Fruit fly (Drosophila melanogaster) whole organism, larva: ENCODE data around the gene axed.

Experiments used
- noc ChIP-seq: fragments of 200-800 bp; sonication (Bioruptor generic); optimal IDR thresholded peaks from 3 replicates; lab custom pipeline; 2019; ENCODE audit warnings: missing biosample characterization, mild to moderate bottlenecking, missing genetic modification characterization, moderate library complexity

axed gene

DNA sequence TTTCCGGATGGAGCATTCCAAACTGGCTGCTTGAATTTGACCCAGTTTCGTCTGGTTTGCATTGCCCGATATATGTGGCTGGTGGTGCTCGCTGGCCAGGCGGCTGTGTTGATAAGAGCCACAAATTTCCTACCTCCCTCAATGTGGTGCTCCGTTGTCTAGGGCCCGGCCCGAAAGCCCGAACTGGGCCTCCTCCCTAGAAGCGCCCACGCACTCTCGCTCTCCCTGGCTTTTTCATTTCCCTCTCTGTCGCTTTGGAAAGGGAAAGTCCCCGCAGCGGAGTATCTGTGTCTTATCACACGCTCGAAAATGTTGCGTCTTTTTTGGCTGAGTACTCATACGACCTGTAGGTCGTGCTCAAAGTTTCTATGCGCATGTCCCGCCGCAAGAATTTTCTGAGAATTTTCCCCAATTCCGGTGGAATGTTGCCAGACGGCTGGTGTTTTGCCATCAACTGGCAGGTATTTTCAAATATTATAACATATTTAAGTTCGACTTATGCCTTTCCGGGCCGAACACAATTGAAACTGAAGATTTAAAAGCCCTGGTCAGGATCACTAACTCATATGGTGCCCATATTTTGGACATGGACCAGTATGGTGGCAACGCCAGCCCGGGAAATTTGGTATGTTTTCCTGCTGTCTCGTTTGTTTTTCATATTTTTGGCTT lies at the start of gene axed:
TSS of gene axed (plus strand) at position 442 of the 669 bp plus-strand sequence.
- TF ChIP-seq noc (tag; lab: Kevin White, UChicago): no peak

DNA sequence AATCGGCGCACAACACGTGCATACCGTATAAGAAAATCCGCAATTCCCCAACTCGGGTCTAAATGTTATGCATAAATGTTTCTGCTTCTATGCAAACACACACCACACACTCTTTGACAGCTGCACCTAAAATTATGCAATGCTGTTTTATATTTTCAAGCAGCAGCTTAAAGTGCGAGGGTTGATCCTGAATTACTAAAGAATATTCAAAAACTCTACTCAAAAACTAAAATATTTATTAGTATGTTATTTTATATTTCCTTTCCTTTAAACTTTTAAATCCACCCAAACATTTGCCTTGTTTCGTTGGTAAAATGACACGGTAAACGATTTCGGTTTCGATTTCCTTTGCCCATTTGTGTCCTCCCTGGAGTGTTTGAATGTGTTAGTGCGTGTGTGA lies 48.1 kb upstream of the axed start:
- no peak for TF ChIP-seq noc (tag; lab: Kevin White, UChicago)

DNA sequence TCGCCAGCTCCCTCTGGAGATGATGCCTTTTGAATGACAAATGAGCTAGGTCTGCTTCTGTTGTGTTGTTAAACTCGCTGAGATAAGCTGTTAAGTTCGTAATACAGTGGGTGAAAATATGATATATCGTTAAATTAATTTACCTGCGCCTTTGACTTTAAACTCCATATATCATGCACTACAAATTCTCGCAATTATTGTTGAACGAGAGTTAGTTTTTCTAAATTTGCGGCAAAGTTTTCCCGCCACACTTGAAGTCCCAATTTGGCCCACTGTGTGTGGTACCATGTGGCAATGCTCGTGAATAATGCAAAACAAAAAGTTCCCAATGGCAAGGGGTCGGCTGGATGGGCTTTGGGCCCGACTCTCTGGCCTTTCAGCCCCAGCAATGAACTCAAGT lies 32.4 kb upstream of the axed start:
- TF ChIP-seq noc (tag; lab: Kevin White, UChicago): no peak

DNA sequence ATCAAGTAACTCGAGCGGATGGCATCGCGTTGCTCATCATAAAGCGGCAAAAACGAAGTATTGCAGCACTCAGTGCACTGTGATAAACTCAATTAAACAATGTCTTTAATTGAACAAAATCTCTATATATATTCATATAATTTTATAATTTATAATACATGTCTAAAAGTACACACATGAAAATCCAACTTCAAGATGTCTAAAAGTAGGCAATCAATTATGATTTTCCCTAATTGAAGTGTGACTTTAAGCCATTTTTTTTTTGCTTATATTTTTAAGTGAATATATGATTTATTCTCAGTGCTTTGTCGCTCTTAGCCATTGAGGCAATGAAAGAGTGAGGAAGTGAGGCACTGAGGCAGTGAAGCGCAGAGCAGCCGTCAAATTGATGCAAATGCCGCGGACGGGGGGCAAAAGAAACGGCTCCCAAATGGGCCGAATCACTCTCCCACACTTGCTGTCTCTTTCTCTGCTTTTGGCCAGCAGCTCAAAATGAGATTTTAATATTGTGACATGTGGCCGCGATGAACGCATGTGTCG lies 31.7 kb upstream of the axed start:
- no peak for TF ChIP-seq noc (tag; lab: Kevin White, UChicago)

DNA sequence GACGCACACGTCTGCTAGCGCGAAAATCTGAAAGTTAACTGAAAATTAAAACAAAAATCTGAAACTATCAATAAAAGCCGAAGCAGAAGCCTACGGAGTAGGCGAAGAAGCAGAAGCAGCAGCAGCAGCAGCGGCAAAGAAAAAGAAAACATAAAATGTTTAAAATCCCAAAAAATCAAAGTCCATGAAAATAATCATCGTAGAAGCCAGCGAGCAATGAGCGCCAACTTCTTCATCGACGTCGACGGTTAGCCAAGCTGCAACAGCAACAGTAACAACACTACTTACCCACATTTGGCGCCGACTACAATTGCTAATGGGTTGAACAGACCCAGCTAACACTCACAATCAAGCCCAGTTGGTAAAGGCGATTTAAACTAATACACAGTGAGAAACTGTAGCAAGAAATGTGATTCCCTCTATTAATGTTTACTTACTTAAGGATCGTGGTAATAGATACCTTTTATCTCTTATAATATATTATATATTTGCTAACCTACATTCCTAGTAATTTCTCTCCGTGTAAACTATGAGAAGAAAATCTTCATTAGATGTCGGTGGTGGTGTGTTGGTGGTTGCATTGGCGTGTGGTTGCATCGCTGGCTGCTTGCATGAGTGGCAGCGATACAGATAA lies 19.6 kb upstream of the axed start, which contains the start of gene jv:
TSS of gene jv (minus strand) at position 51 of the 634 bp plus-strand sequence.
- no peak for TF ChIP-seq noc (tag; lab: Kevin White, UChicago)

DNA sequence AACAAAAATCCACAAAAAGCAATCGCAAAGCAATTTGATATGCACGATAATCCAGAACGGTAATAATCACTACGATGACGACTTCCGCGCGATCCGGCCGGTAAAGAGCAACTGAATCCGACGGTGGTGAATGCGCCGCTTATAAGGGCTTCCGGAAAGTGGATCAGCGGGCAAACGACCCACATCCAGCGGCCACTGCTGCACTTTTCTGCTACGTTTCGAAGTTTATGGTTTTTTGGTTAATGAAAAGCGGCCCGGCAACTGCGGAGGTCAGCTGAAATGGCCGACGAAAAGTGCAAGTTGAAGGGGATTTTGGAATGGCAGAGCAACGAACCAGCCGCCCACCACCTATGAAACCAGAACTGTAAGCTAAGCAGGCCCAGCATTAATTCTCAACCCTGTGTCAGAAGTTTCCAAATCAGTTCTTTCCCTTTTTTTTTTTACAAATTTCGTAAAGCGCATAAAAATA lies 5.8 kb upstream of the axed start, which contains the start of the genes ndl and Rexo5:
TSS of gene ndl (minus strand) at position 101 of the 469 bp plus-strand sequence.
TSS of gene Rexo5 (plus strand) at position 419 of the 469 bp plus-strand sequence.
- no peak for TF ChIP-seq noc (tag; lab: Kevin White, UChicago)

DNA sequence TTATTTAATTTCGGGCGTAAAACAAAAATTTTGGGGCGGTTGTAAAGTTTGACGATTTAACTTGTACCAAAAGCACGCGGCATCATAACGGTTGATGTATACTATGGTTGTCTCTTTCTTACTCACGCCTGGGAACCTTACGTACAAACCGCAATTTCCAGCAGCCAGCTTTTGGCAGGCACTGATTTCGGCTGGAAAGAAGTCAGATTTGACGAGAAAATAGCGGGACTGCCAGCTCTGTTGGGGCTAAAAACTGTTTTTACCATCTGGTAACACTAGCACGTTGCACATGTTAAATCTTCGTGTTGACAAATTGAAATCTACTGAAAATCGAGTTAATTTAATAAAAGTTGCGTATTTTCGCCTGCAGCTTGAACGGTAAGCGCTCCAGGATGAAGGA lies 3.2 kb upstream of the axed start, which contains the start of gene zpg:
TSS of gene zpg (minus strand) at position 108 of the 400 bp plus-strand sequence.
- no peak for TF ChIP-seq noc (tag; lab: Kevin White, UChicago)

DNA sequence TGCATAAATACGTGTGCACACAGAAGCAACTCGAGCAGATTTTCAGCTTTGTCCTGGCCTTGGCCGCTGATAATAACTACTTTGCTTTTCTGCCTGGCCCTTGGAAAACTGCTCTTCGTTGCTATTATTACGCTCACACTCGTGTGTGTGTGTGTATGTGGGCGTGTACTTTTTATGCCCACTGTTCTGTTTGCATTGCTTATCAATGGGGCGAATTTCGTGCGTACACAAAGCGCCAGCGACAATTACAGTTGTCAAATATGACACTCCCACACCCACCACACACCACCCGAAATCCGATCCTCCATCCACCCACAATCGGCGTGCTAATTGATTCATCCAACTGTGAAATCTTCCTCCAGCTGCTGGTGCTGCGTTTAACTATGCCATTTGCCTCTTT lies 3.5 kb downstream of the axed start:
- TF ChIP-seq noc (tag; lab: Kevin White, UChicago): no peak

DNA sequence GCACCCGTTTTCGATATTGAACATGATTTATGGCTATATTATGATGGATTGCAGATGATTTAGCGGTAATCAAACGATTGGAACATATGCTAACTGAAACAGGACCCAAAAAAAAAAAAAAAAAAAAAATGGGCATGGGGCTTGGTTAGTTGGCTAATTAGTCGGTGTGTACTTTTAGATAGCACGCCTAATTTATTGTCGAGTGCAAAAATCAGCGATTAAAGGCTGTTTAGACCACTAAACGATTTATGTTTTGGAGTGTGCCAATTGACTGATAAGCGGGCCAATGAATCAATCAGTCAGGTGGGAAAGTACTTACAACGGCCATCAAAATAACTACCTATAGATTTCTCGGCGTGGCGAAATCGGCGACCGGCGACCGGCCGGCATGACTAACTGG lies 6.1 kb downstream of the axed start:
- peak; percentile 16 for TF ChIP-seq noc (tag; lab: Kevin White, UChicago)

DNA sequence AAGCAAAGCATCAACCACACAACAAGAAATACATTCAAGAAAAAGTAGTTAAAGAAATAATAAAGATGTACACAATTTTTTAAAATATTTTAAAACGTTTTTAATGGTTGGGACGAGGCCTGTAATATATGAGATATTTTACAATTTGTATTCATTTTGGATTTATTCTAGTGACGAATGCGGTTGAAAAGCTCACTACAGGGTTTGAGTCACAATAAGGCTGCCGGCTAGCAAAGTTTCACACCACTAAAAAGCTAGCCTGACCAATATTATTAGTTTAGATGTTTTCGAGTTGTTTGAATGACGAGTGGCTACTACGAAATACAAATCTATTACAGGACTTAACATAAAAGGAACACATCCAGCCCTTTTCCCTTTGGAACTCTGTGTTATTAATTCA lies 9.9 kb downstream of the axed start:
- no peak for TF ChIP-seq noc (tag; lab: Kevin White, UChicago)

DNA sequence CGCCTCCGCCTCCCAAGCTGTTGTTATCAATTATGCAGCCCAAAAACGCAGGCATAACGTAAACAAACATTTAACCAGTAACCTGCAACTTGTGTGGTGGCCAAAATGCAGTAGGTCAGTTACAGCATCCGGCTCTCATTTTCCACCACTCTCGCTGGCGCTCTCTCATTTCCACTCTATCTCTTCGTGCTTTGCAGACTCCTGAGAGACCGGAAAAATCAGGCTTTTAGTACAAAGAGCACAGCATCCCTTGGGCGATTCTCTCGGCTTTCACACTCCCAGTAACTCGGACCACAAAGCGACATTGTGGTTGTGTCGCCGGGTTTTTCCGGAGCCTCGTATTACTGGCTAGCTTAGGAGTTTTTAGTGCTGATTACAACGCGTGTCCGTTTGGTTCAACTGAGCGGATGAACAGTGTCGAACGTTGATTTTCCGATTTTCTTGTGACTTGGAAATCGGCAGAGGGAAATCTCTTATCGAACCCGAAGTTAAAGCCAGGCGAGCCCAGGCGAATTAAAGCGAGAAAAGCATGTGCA lies 14.6 kb downstream of the axed start, which contains the start of gene GluRIA:
TSS of gene GluRIA (plus strand) at position 364 of the 536 bp plus-strand sequence.
- TF ChIP-seq noc (tag; lab: Kevin White, UChicago): no peak

DNA sequence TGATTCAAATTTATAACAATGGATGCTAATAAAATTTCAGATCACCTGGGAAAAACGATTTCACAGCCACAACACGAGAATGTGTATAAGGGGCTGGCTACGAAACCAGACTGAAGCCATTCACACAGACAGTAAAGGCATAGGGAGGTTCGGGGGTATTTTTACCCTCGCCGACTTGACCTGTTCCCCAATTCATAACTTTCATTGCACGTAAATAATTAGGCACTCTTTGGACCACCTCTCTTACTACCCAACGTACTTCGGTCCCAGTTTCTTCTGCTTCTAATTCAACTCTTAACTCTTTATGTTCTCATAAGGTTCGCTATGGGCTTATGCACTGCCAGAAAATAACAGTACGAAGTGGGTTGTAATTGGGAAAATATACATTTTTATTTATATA lies 56.4 kb downstream of the axed start, which contains the start of gene eIF4E4:
TSS of gene eIF4E4 (minus strand) at position 101 of the 400 bp plus-strand sequence.
- no peak for TF ChIP-seq noc (tag; lab: Kevin White, UChicago)

DNA sequence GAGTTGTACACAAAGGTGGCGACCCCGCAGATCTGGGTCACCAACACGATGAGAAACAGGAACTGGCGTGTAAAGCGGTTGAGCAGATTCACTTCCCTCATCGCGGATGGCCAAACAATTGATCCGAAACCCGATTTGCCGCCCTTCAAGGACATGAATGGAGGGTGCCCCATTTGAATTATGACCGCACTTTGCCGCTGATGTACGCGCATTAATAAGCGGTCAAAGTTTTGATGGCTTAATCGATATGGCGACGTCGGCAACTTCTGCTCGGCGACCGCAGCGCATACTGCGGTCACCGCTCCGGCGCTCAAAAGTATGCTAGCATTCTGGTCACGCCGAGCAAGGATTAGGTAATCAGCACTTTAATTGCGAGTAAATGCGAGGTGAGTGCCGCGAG lies 58.6 kb downstream of the axed start, which contains the start of gene Grl65a:
TSS of gene Grl65a (minus strand) at position 101 of the 400 bp plus-strand sequence.
- TF ChIP-seq noc (tag; lab: Kevin White, UChicago): no peak
